Fruit fly (Drosophila melanogaster) whole organism, pupa: ENCODE measurements around the gene sti.

Source experiments
- CG10348 ChIP-seq: fragments of 200-800 bp; sonication (Bioruptor generic); IDR thresholded peaks from 2 replicates; pipeline ENCODE4 v1.3.6; 2022; ENCODE audit warnings: missing biosample characterization, missing genetic modification characterization
- EcR ChIP-seq: fragments of 200-800 bp; sonication (Bioruptor generic); optimal IDR thresholded peaks from 3 replicates; lab custom pipeline; 2019; ENCODE audit warnings: missing biosample characterization, missing genetic modification characterization, mild to moderate bottlenecking, moderate library complexity, missing genetic modification reagents
- Pif1A ChIP-seq: fragments of 200-800 bp; sonication (Bioruptor generic); optimal IDR thresholded peaks from 3 replicates; lab custom pipeline; 2016; ENCODE audit warnings: missing biosample characterization, missing genetic modification characterization

DNA sequence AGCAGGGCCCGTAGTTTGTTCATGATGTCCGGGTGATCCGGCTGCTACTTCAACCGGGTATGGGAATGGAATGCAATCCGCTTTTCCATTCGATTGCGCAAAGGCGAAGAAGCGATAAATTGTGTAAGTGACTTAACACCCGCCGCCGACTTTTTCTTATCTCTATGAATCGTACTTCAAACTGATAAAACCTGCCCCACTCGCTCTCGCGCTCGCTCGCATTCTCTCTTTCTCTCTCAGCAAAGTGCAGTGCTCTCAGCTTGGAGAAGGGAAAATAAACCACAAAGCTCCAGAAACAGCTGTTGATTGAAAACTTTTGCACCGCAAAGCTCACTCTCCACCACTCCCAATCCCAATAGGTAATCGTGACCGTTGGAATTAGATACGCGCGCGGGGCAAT lies 24.7 kb downstream of the sti start:
- TF ChIP-seq EcR (peak; percentile 87), Pif1A (GFP tag; lab: Kevin White, UChicago) (no peak), CG10348 (no peak)
